Worm (Caenorhabditis elegans) whole organism, late embryonic: Measurements from ENCODE around the gene C26B9.1.

Experiments used
- ama-1 ChIP-seq: fragments of 150-350 bp; optimal IDR thresholded peaks from 2 replicates; lab custom pipeline; 2014
- ceh-9 ChIP-seq: sonication (generic microtip); optimal IDR thresholded peaks from 2 replicates; lab custom pipeline; 2016; ENCODE audit warnings: mild to moderate bottlenecking, missing genetic modification characterization, inconsistent platforms, missing compliant biosample characterization
- lin-11 ChIP-seq: fragments of 200-800 bp; sonication (Bioruptor generic); optimal IDR thresholded peaks from 2 replicates; lab custom pipeline; 2018; ENCODE audit warnings: mild to moderate bottlenecking, missing genetic modification characterization, missing compliant biosample characterization
- pros-1 ChIP-seq: fragments of 150-350 bp; optimal IDR thresholded peaks from 2 replicates; lab custom pipeline; 2014; ENCODE audit warnings: missing biosample characterization, missing genetic modification reagents, missing genetic modification characterization

DNA sequence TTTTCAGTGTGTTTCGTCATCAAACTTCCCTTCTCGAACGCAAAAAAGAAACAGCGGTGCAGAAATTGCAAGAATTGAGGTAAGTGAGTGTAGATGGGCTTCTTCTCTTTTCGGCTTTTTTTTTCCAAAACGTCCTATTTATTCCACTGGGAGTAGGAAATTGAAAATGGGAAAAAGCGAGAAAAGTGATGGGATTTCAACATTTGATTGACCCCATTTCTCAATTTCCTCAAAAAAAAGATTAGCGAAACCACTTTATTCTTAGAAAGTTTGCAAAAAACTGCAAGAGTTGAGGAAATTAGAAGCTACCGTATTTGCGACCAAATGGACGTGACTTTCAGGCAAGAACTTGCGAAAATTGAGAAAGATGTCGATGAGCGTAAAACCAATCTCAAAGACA is 40.9 kb upstream of the C26B9.1 start, which contains the start of gene ags-3:
- TF ChIP-seq ceh-9 (no peak), pros-1 (tag; lab: Kevin White, UChicago) (no peak), ama-1 (lab: Kevin White, UChicago) (no peak), lin-11 (tag; lab: Kevin White, UChicago) (no peak)
